Worm (Caenorhabditis elegans) whole organism, mixed stage, embryonic: ENCODE results near the gene fcmt-1.
A peak's percentile ranks its signal among the peaks of the same experiment; 100 is the strongest.

ENCODE experiments used
- lsy-2 ChIP-seq: fragments of 150-350 bp; optimal IDR thresholded peaks from 2 replicates; lab custom pipeline; 2014; ENCODE audit warnings: missing biosample characterization, missing genetic modification characterization
- unc-39 ChIP-seq: fragments of 150-350 bp; optimal IDR thresholded peaks from 2 replicates; lab custom pipeline; 2014; ENCODE audit warnings: missing biosample characterization, missing genetic modification characterization
- unc-62 ChIP-seq: fragments of 150-350 bp; optimal IDR thresholded peaks from 2 replicates; lab custom pipeline; 2014; ENCODE audit warnings: missing biosample characterization, missing genetic modification reagents, missing genetic modification characterization

DNA sequence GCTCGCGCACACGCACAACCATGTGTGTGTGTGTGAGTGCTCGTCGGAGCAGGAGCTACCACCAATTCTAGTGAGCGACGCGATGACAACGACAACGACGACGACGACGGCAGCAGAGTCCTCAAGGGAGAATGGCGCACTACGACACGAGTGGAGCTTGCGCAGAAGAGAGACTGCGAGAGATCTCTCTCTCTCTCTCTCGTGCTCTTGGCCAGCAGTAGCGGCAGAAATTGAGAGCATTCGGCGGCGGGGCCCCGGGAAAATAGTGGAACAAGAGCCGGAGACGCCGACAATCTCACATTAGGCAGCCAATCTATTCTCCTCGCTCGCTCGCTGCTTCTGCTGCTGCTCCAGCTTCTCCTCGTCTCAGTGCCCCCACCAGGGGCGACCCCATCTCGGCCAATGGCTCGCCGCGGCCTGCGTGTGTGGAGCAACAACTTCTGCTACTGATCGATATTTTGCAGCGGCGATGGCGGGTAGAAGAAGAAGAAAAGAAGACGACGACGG lies 37.5 kb upstream of the fcmt-1 start:
- peak; percentile 36 for TF ChIP-seq unc-62 (GFP tag; lab: Kevin White, UChicago)
- peak; percentile 23 for TF ChIP-seq lsy-2 (tag; lab: Kevin White, UChicago)
- TF ChIP-seq unc-39 = no peak
